Fruit fly (Drosophila melanogaster): ENCODE data around the gene Cpr30B.

DNA sequence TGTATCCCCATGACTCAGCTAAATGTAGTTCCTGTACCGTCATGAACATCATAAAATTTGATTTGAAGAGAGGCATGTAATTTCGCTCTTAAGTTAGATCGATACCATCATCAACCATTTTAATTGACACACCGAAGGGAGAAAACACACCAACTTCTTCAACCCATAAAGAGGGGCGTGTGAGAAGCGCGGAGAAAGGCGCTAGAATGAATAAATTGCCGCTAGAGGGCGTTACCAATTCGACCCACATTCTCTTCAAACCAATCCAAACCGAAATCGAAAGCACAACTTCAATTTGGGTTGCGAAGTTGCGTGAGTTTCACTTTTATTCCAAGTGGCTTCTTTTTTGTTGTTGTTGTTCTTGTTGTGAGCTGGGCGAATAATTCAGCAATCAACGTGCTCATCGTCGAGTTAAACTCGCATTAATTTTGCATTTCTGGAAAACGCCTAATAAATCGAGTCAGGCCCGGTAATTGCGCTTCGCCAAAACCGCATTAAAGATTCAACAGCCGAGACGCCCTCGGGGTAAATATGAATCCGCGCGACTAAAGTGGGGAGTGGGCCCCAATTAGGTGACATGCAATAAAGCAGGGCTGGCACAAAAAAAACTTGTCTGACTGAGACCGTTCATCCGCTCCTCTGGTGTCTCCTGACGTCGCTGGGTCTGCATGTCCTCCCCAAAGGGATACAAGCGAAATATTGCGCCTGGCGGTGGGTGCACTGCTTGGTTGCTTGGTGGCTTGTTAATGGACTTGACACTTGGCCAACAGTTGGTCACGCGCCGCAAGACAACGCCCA is 30.1 kb upstream of the Cpr30B start:
- no peak for TF ChIP-seq pan (optimal IDR thresholded peaks at IDR 0.05)
- no peak for TF ChIP-seq usp (GFP tag; optimal IDR thresholded peaks at IDR 0.05)
- TF ChIP-seq EcR (GFP tag; optimal IDR thresholded peaks at IDR 0.05): no peak
- no peak for TF ChIP-seq Dll (optimal IDR thresholded peaks at IDR 0.05)
